Fruit fly (Drosophila melanogaster) Kc167 (cell line): ENCODE measurements around the gene CG12229.

Experiments used
- Sin3A ChIP-seq: fragments of >200 bp; optimal IDR thresholded peaks from 2 replicates; lab custom pipeline; 2018; ENCODE audit warnings: missing external identifiers
- h ChIP-seq: fragments of >200 bp; optimal IDR thresholded peaks from 3 replicates; lab custom pipeline; 2018; ENCODE audit warnings: missing external identifiers
- insv ChIP-seq: fragments of >200 bp; optimal IDR thresholded peaks from 3 replicates; lab custom pipeline; 2018; ENCODE audit warnings: missing external identifiers
- ttk ChIP-seq: sonication (Bioruptor generic); optimal IDR thresholded peaks from 2 replicates; lab custom pipeline; 2017; ENCODE audit warnings: missing external identifiers

DNA sequence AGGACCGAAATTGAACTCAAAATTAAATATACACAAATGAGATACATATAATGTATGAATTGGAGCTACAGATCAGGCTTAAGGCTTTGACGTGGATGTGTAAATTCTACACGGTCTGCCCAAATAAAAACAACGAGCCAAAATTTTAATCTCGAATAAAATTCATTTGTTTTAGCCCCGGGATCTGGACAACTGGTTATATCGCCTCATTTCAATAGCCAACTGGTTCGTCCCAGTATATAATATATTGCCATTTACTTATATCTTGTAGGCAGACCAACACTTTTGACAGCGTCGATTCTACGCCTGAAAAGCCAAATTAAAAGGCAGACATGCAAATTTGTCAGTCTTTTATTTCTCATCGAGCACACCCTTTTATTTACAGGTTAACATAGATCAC lies 43.1 kb downstream of the CG12229 start:
- TF ChIP-seq h (lab: Kevin White, UChicago) (no peak), ttk (no peak), Sin3A (lab: Kevin White, UChicago) (no peak), insv (lab: Kevin White, UChicago) (no peak)
